Worm (Caenorhabditis elegans) whole organism, late embryonic: ENCODE results near the gene srg-66.

Source experiments
- K09A11.1 ChIP-seq: sonication (generic microtip); optimal IDR thresholded peaks from 2 replicates; lab custom pipeline; 2017; ENCODE audit warnings: antibody characterized with exemption, mild to moderate bottlenecking, missing genetic modification characterization, missing compliant biosample characterization; ENCODE audit not compliant: insufficient read depth
- ama-1 ChIP-seq: fragments of 150-350 bp; optimal IDR thresholded peaks from 2 replicates; lab custom pipeline; 2014
- ceh-19 ChIP-seq: fragments of 200-800 bp; sonication (Bioruptor generic); optimal IDR thresholded peaks from 2 replicates; lab custom pipeline; 2018; ENCODE audit warnings: mild to moderate bottlenecking, missing genetic modification characterization, missing compliant biosample characterization
- ceh-6 ChIP-seq: fragments of 200-800 bp; sonication (Bioruptor generic); optimal IDR thresholded peaks from 2 replicates; lab custom pipeline; 2018; ENCODE audit warnings: mild to moderate bottlenecking, missing genetic modification characterization, missing compliant biosample characterization
- ceh-9 ChIP-seq: sonication (generic microtip); optimal IDR thresholded peaks from 2 replicates; lab custom pipeline; 2016; ENCODE audit warnings: mild to moderate bottlenecking, missing genetic modification characterization, inconsistent platforms, missing compliant biosample characterization
- che-1 ChIP-seq: sonication (generic microtip); optimal IDR thresholded peaks from 2 replicates; lab custom pipeline; 2016; ENCODE audit warnings: mild to moderate bottlenecking, missing genetic modification characterization, missing compliant biosample characterization
- madf-2 ChIP-seq: sonication (generic microtip); optimal IDR thresholded peaks from 2 replicates; lab custom pipeline; 2017; ENCODE audit warnings: missing genetic modification characterization, missing compliant biosample characterization
- pat-9 ChIP-seq: fragments of 200-800 bp; sonication (Bioruptor generic); optimal IDR thresholded peaks from 2 replicates; lab custom pipeline; 2018; ENCODE audit warnings: mild to moderate bottlenecking, missing genetic modification characterization, moderate library complexity, missing compliant biosample characterization
- pax-1 ChIP-seq: fragments of 150-350 bp; optimal IDR thresholded peaks from 2 replicates; lab custom pipeline; 2014; ENCODE audit warnings: missing biosample characterization, missing genetic modification characterization
- ref-2 ChIP-seq: sonication (generic microtip); optimal IDR thresholded peaks from 2 replicates; lab custom pipeline; 2016; ENCODE audit warnings: missing genetic modification characterization, missing compliant biosample characterization
- sox-4 ChIP-seq: sonication (generic microtip); optimal IDR thresholded peaks from 2 replicates; lab custom pipeline; 2017; ENCODE audit warnings: mild to moderate bottlenecking, missing genetic modification characterization, inconsistent platforms, missing compliant biosample characterization
- syd-9 ChIP-seq: sonication (generic microtip); optimal IDR thresholded peaks from 2 replicates; lab custom pipeline; 2016; ENCODE audit warnings: mild to moderate bottlenecking, missing genetic modification characterization, moderate library complexity, missing compliant biosample characterization
- tbx-2 ChIP-seq: sonication (generic microtip); optimal IDR thresholded peaks from 2 replicates; lab custom pipeline; 2016; ENCODE audit warnings: missing genetic modification characterization, missing compliant biosample characterization
- tbx-7 ChIP-seq: sonication (generic microtip); optimal IDR thresholded peaks from 2 replicates; lab custom pipeline; 2016; ENCODE audit warnings: missing genotype, missing genetic modification characterization, missing compliant biosample characterization
- unc-55 ChIP-seq: sonication (generic microtip); optimal IDR thresholded peaks from 2 replicates; lab custom pipeline; 2017; ENCODE audit warnings: missing biosample characterization, missing genetic modification reagents, missing genetic modification characterization

The srg-66 gene

DNA sequence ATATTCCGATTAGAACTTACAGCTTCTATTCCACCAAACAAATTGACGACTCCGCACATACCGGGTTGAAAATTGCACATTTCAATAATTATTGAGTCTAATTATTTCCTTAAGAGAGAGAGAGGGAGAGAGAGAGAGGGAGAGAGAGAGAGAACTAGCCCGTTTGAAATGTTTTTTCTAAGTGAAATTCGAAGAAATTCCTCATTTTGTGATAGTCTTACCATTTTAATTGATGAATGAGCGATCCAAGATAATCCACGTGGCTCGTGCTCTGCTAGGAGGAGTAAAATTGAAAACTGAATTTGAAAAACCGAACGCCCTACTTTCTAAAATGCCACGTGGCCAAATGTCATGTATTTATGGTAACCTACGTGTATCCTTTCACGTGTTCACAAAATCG is 49.7 kb downstream of the srg-66 start, which contains the start of gene F08F3.8:
Gene F08F3.8, minus strand, starts transcription at position 101 of the 400 bp plus-strand sequence.
- TF ChIP-seq syd-9 (tag; lab: Kevin White, UChicago) (no peak), tbx-2 (tag; lab: Kevin White, UChicago) (no peak), ceh-9 (tag; lab: Kevin White, UChicago) (no peak), sox-4 (tag; lab: Kevin White, UChicago) (no peak), K09A11.1 (tag; lab: Kevin White, UChicago) (no peak), ref-2 (tag; lab: Kevin White, UChicago) (no peak), che-1 (no peak), tbx-7 (tag; lab: Kevin White, UChicago) (no peak), madf-2 (tag; lab: Kevin White, UChicago) (no peak), unc-55 (no peak), pax-1 (tag; lab: Kevin White, UChicago) (no peak), ceh-6 (no peak), ceh-19 (no peak), pat-9 (tag; lab: Kevin White, UChicago) (no peak), ama-1 (lab: Kevin White, UChicago) (no peak)
